Fruit fly (Drosophila melanogaster): Measurements from ENCODE around the gene AdamTS-B.

Gene AdamTS-B

dm6 chrX:5689417-5690215, 8.7 kb upstream of the AdamTS-B start, which contains the start of the genes PGAP1 and cv (continued):
- TF ChIP-seq E2f2 (GFP tag; IDR thresholded peaks at IDR 0.05): 0 out of 2 replicates have a peak, but pooled peaks have one; percentile 9
- TF ChIP-seq nerfin-1 (tag; optimal IDR thresholded peaks at IDR 0.05): no peak
- TF ChIP-seq Aef1 (GFP tag; IDR thresholded peaks at IDR 0.05): no peak
- TF ChIP-seq danr (GFP tag; IDR thresholded peaks at IDR 0.05): no peak
- no peak for TF ChIP-seq CG12219 (GFP tag; optimal IDR thresholded peaks at IDR 0.05)
- TF ChIP-seq sens (GFP tag): peak; percentile 87
- no peak for TF ChIP-seq CG34376 (GFP tag; optimal IDR thresholded peaks at IDR 0.05)
- no peak for TF ChIP-seq Trl (optimal IDR thresholded peaks at IDR 0.05)
- peak; percentile 19 for TF ChIP-seq Trl (GFP tag; optimal IDR thresholded peaks at IDR 0.05)
- no peak for TF ChIP-seq Ptx1 (GFP tag; IDR thresholded peaks at IDR 0.05)
- TF ChIP-seq tio (GFP tag; optimal IDR thresholded peaks at IDR 0.05): no peak
- TF ChIP-seq Hr51 (GFP tag; optimal IDR thresholded peaks at IDR 0.05): no peak
- no peak for TF ChIP-seq B-H2 (GFP tag; optimal IDR thresholded peaks at IDR 0.05)
- peak; percentile 11 for TF ChIP-seq CG10654 (GFP tag; optimal IDR thresholded peaks at IDR 0.05)
- TF ChIP-seq CG8765 (GFP tag; IDR thresholded peaks at IDR 0.05): no peak
- TF ChIP-seq CG10565 (GFP tag; optimal IDR thresholded peaks at IDR 0.05): no peak
- peak; percentile 56 for TF ChIP-seq lbe (GFP tag; optimal IDR thresholded peaks at IDR 0.05)
- no peak for TF ChIP-seq corto (GFP tag; optimal IDR thresholded peaks at IDR 0.05)
- no peak for TF ChIP-seq CG4424 (GFP tag; optimal IDR thresholded peaks at IDR 0.05)
- TF ChIP-seq Atf6 (GFP tag; IDR thresholded peaks at IDR 0.05): no peak
- TF ChIP-seq CG31388 (GFP tag; optimal IDR thresholded peaks at IDR 0.05): no peak
- no peak for TF ChIP-seq lmd (GFP tag; IDR thresholded peaks at IDR 0.05)
- peak; percentile 68 for TF ChIP-seq HLH4C (GFP tag; IDR thresholded peaks at IDR 0.05; ENCODE audit: partially characterized antibody)
- TF ChIP-seq stc (GFP tag; IDR thresholded peaks at IDR 0.05): no peak
- peak; percentile 18 for TF ChIP-seq Atf-2 (GFP tag; optimal IDR thresholded peaks at IDR 0.05)
- TF ChIP-seq Rfx (GFP tag; IDR thresholded peaks at IDR 0.05): peak; percentile 42
- TF ChIP-seq pros (GFP tag; optimal IDR thresholded peaks at IDR 0.05): no peak
- TF ChIP-seq CG2120 (GFP tag; optimal IDR thresholded peaks at IDR 0.05): peak; percentile 63
- no peak for TF ChIP-seq h (optimal IDR thresholded peaks at IDR 0.05)
- TF ChIP-seq CG34224 (GFP tag; IDR thresholded peaks at IDR 0.05; ENCODE audit: partially characterized antibody): peak; percentile 76
- no peak for TF ChIP-seq CG18764 (GFP tag; optimal IDR thresholded peaks at IDR 0.05)
- TF ChIP-seq Bgb (GFP tag; IDR thresholded peaks at IDR 0.05; ENCODE audit: partially characterized antibody): peak; percentile 76
- no peak for TF ChIP-seq CG2199 (GFP tag; IDR thresholded peaks at IDR 0.05)
- no peak for TF ChIP-seq CG31365 (tag; optimal IDR thresholded peaks at IDR 0.05)
- TF ChIP-seq Xrp1 (GFP tag; IDR thresholded peaks at IDR 0.05): 0 out of 2 replicates have a peak, but pooled peaks have one; percentile 8
- peak; percentile 36 for TF ChIP-seq CG12659 (GFP tag; optimal IDR thresholded peaks at IDR 0.05)
- peak; percentile 48; the same call in 1 of the 2 replicates for TF ChIP-seq nerfin-2 (GFP tag; IDR thresholded peaks at IDR 0.05; ENCODE audit: partially characterized antibody)
- TF ChIP-seq CG2129 (GFP tag; IDR thresholded peaks at IDR 0.05; ENCODE audit: partially characterized antibody): peak; percentile 58
- peak; percentile 72 for TF ChIP-seq inv (GFP tag; IDR thresholded peaks at IDR 0.05; ENCODE audit: partially characterized antibody)
- no peak for TF ChIP-seq gt (GFP tag; IDR thresholded peaks at IDR 0.05)
- TF ChIP-seq dmrt99B (tag; optimal IDR thresholded peaks at IDR 0.05): no peak
- TF ChIP-seq Lim3 (GFP tag; IDR thresholded peaks at IDR 0.05): no peak
- TF ChIP-seq H2.0 (GFP tag; IDR thresholded peaks at IDR 0.05): no peak
- no peak for TF ChIP-seq bab2 (GFP tag; optimal IDR thresholded peaks at IDR 0.05)
- no peak for TF ChIP-seq chm (GFP tag; IDR thresholded peaks at IDR 0.05)
- no peak for TF ChIP-seq Ets97D (GFP tag; optimal IDR thresholded peaks at IDR 0.05)
- no peak for TF ChIP-seq shn (GFP tag; optimal IDR thresholded peaks at IDR 0.05)
- no peak for TF ChIP-seq CG3726 (GFP tag; IDR thresholded peaks at IDR 0.05)
- TF ChIP-seq CG30403 (GFP tag; optimal IDR thresholded peaks at IDR 0.05): peak; percentile 70
- peak; percentile 47 for TF ChIP-seq CG18262 (tag; optimal IDR thresholded peaks at IDR 0.05)
- TF ChIP-seq CG8924 (tag; optimal IDR thresholded peaks at IDR 0.05): no peak
